Worm (Caenorhabditis elegans) whole organism, L4/young adult: ENCODE results near the gene anoh-2.

Source experiments
- W03F9.2 ChIP-seq: fragments of 150-350 bp; optimal IDR thresholded peaks from 2 replicates; lab custom pipeline; 2014; ENCODE audit warnings: missing biosample characterization, missing genetic modification characterization
- dao-5 ChIP-seq: sonication (generic microtip); optimal IDR thresholded peaks from 2 replicates; lab custom pipeline; 2016; ENCODE audit warnings: missing genotype, missing genetic modification characterization, moderate library complexity, missing compliant biosample characterization

DNA sequence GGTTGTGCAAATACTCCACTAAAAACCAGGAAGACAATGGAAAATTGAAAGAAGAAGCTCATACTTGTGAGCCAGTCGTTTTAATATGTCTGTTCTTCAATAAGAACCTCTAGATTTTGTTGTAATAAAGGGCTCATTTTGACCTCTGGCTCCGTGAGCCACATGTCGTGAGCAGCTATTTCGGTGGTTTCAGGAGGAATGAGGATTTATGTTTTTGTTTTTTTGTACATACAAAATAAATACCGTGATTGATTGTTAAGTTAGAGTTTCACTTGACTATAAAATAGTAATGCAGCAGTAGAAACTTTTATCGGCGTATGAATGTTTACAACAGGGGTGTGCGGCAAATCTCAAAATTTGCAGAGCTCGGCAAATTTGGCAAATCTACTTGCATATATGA lies 46.0 kb downstream of the anoh-2 start, which contains the start of gene Y57G11C.40:
- TF ChIP-seq dao-5 (tag; lab: Kevin White, UChicago) (no peak), W03F9.2 (tag; lab: Kevin White, UChicago) (no peak)
